Fruit fly (Drosophila melanogaster): ENCODE results near the gene cDIP.

Gene cDIP

dm6 chr3R:21138220-21138754 lies 22.6 kb downstream of the cDIP start, which contains the start of gene meigo:
meigo (plus strand) TSS chr3R:21138270.
- TF ChIP-seq spab (GFP tag; optimal IDR thresholded peaks at IDR 0.05) (no peak), CG3032 (tag; optimal IDR thresholded peaks at IDR 0.05) (peak; percentile 76), Lpt (GFP tag; optimal IDR thresholded peaks at IDR 0.05) (no peak), CG31627 (GFP tag; optimal IDR thresholded peaks at IDR 0.05) (peak; percentile 65), Ets96B (tag; optimal IDR thresholded peaks at IDR 0.05) (peak; percentile 48), eg (GFP tag; IDR thresholded peaks at IDR 0.05) (peak; percentile 50; the same call in 1 of the 3 replicates), CG6163 (GFP tag; IDR thresholded peaks at IDR 0.05) (no peak), lz (GFP tag; optimal IDR thresholded peaks at IDR 0.05) (peak; percentile 64), CG16779 (tag; optimal IDR thresholded peaks at IDR 0.05) (no peak), CG10669 (GFP tag; optimal IDR thresholded peaks at IDR 0.05) (no peak), esn (GFP tag; optimal IDR thresholded peaks at IDR 0.05) (peak; percentile 72), Eip78C (GFP tag) (no peak), CG11902 (GFP tag; optimal IDR thresholded peaks at IDR 0.05) (peak; percentile 30), CG6792 (GFP tag; optimal IDR thresholded peaks at IDR 0.05) (peak; percentile 47), CG11294 (GFP tag; IDR thresholded peaks at IDR 0.05) (peak; percentile 16; the same call in 1 of the 2 replicates), CG6808 (GFP tag; optimal IDR thresholded peaks at IDR 0.05) (no peak), Sox15 (GFP tag; optimal IDR thresholded peaks at IDR 0.05) (peak; percentile 25), fkh (GFP tag; optimal IDR thresholded peaks at IDR 0.05) (peak; percentile 80), Hr39 (GFP tag; optimal IDR thresholded peaks at IDR 0.05) (peak; percentile 64)

DNA sequence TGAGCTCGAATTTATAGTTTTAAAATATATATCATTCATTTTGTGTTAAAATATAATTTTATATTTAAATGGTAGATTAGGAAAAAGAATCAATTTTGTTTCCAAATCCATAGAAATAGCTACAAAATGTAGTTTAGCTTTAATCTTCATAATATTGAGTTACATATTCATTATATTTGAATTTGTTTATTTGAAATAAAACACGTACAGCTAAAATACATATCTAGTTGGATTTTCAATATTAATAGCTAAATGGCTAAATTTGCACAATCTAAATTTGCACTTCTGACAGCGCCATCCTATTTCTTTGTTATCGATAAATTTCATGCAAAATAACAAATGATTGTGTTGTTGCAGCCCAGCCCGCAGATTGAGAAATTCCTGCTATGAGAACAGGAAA lies 26.9 kb downstream of the cDIP start, which contains the start of gene Usp8:
Gene Usp8, plus strand, starts transcription at position 312 of the 400 bp plus-strand sequence.
- TF ChIP-seq CG3032 (tag; optimal IDR thresholded peaks at IDR 0.05) (peak; percentile 25), esn (GFP tag; optimal IDR thresholded peaks at IDR 0.05) (peak; percentile 45), CG11902 (GFP tag; optimal IDR thresholded peaks at IDR 0.05) (no peak), CG6792 (GFP tag; optimal IDR thresholded peaks at IDR 0.05) (peak; percentile 9), CG10631 (GFP tag; optimal IDR thresholded peaks at IDR 0.05) (no peak)

dm6 chr3R:21133517-21133916 lies 27.4 kb downstream of the cDIP start, which contains the start of gene Trm7-34:
Trm7-34 (minus strand) TSS chr3R:21133881.
- TF ChIP-seq CG32006 (GFP tag; optimal IDR thresholded peaks at IDR 0.05) (no peak), dsx (GFP tag; optimal IDR thresholded peaks at IDR 0.05; ENCODE audit: poor library complexity, severe bottlenecking) (no peak), CG6792 (GFP tag; optimal IDR thresholded peaks at IDR 0.05) (no peak), CG8632 (GFP tag; optimal IDR thresholded peaks at IDR 0.05) (no peak), Sox14 (GFP tag; optimal IDR thresholded peaks at IDR 0.05) (no peak), lz (GFP tag; optimal IDR thresholded peaks at IDR 0.05) (no peak), CG6808 (GFP tag; optimal IDR thresholded peaks at IDR 0.05) (no peak), CG6854 (GFP tag; optimal IDR thresholded peaks at IDR 0.05) (no peak), CG31627 (GFP tag; optimal IDR thresholded peaks at IDR 0.05) (no peak), CG34406 (GFP tag; optimal IDR thresholded peaks at IDR 0.05) (no peak), Eip78C (GFP tag) (no peak), Lpt (GFP tag; optimal IDR thresholded peaks at IDR 0.05) (no peak), cyc (GFP tag; optimal IDR thresholded peaks at IDR 0.05) (no peak), CG8319 (GFP tag; optimal IDR thresholded peaks at IDR 0.05) (no peak), CG15336 (GFP tag; IDR thresholded peaks at IDR 0.05) (no peak), CG6163 (GFP tag; IDR thresholded peaks at IDR 0.05) (no peak), fd59A (GFP tag; optimal IDR thresholded peaks at IDR 0.05) (no peak)

dm6 chr3R:21130050-21130449 lies 30.8 kb downstream of the cDIP start, which contains the start of gene Ice2:
Ice2 (plus strand) TSS chr3R:21130216.
- TF ChIP-seq CG10669 (GFP tag; optimal IDR thresholded peaks at IDR 0.05) (no peak), cyc (GFP tag; optimal IDR thresholded peaks at IDR 0.05) (no peak), esn (GFP tag; optimal IDR thresholded peaks at IDR 0.05) (peak; percentile 20), Hr39 (GFP tag; optimal IDR thresholded peaks at IDR 0.05) (no peak), Smox (GFP tag; optimal IDR thresholded peaks at IDR 0.05) (no peak), CG6163 (GFP tag; IDR thresholded peaks at IDR 0.05) (no peak)

DNA sequence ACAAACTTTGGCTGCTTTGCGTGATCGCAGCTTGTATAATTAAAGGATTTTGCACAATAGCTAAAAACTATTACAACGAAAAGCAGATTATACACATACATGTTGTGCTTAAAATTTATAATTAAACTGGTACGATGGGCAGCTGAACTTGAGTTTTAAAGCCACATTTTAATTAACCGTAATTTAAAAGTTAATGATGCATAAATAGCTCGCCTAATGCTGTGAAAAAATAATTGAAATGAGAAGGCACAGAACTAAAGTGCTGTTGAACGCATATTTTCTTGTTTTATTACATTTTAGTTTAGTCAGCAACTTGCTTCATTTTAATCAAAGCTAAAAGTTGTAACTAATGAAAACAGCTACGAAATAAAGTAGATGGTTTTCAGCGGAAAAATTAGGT lies 31.3 kb downstream of the cDIP start, which contains the start of gene Obp93a:
Gene Obp93a, minus strand, starts transcription at position 101 of the 400 bp plus-strand sequence.
- no peak for TF ChIP-seq CG6792 (GFP tag; optimal IDR thresholded peaks at IDR 0.05)
- TF ChIP-seq CG6808 (GFP tag; optimal IDR thresholded peaks at IDR 0.05): no peak
- TF ChIP-seq CG34406 (GFP tag; optimal IDR thresholded peaks at IDR 0.05): no peak
- TF ChIP-seq CG8119 (GFP tag; IDR thresholded peaks at IDR 0.05): no peak
- no peak for TF ChIP-seq CG3919 (GFP tag; optimal IDR thresholded peaks at IDR 0.05)
- no peak for TF ChIP-seq Gug (GFP tag; IDR thresholded peaks at IDR 0.05)
- TF ChIP-seq fkh (GFP tag; optimal IDR thresholded peaks at IDR 0.05): no peak
- no peak for TF ChIP-seq CG4318 (GFP tag; optimal IDR thresholded peaks at IDR 0.05)
- TF ChIP-seq Hr39 (GFP tag; optimal IDR thresholded peaks at IDR 0.05): no peak
- no peak for TF ChIP-seq fd59A (GFP tag; optimal IDR thresholded peaks at IDR 0.05)
- TF ChIP-seq CG16779 (tag; optimal IDR thresholded peaks at IDR 0.05): no peak
- no peak for TF ChIP-seq Hr4 (GFP tag; optimal IDR thresholded peaks at IDR 0.05)
- no peak for TF ChIP-seq CG1621 (tag; optimal IDR thresholded peaks at IDR 0.05)
- no peak for TF ChIP-seq svp (GFP tag)
